Worm (Caenorhabditis elegans) whole organism, mixed stage, embryonic: ENCODE data around the gene T07D1.3.

ENCODE experiments used
- cnd-1 ChIP-seq: fragments of 200-800 bp; sonication (Bioruptor generic); optimal IDR thresholded peaks from 2 replicates; lab custom pipeline; 2018; ENCODE audit warnings: mild to moderate bottlenecking, missing genetic modification characterization, missing compliant biosample characterization
- drap-1 ChIP-seq: fragments of 200-800 bp; sonication (Bioruptor generic); optimal IDR thresholded peaks from 3 replicates; lab custom pipeline; 2018; ENCODE audit warnings: mild to moderate bottlenecking, missing genetic modification characterization, missing compliant biosample characterization
- mep-1 ChIP-seq: fragments of 150-350 bp; optimal IDR thresholded peaks from 2 replicates; lab custom pipeline; 2017; ENCODE audit warnings: missing biosample characterization, missing genetic modification reagents, missing genetic modification characterization, inconsistent platforms
- snpc-4 ChIP-seq: fragments of 150-350 bp; optimal IDR thresholded peaks from 2 replicates; lab custom pipeline; 2014; ENCODE audit warnings: missing biosample characterization, missing genetic modification characterization
- tbx-8 ChIP-seq: fragments of 200-800 bp; sonication (Bioruptor generic); optimal IDR thresholded peaks from 2 replicates; lab custom pipeline; 2018; ENCODE audit warnings: mild to moderate bottlenecking, missing genetic modification characterization, moderate library complexity, missing compliant biosample characterization
- unc-62 ChIP-seq: fragments of 150-350 bp; optimal IDR thresholded peaks from 2 replicates; lab custom pipeline; 2014; ENCODE audit warnings: missing biosample characterization, missing genetic modification reagents, missing genetic modification characterization
- ztf-11 ChIP-seq: fragments of 150-350 bp; optimal IDR thresholded peaks from 2 replicates; lab custom pipeline; 2014; ENCODE audit warnings: missing biosample characterization, missing genetic modification characterization

ce11 chrX:2409243-2409741, 33.9 kb downstream of the T07D1.3 start, which contains the start of the genes C43H6.12 and trpp-12:
- TF ChIP-seq unc-62 (GFP tag; lab: Kevin White, UChicago) (no peak), ztf-11 (tag; lab: Kevin White, UChicago) (no peak), snpc-4 (tag; lab: Kevin White, UChicago) (no peak), tbx-8 (no peak), mep-1 (tag; lab: Kevin White, UChicago) (no peak), cnd-1 (tag; lab: Kevin White, UChicago) (no peak), drap-1 (GFP tag; lab: Kevin White, UChicago) (no peak)
